Worm (Caenorhabditis elegans) whole organism, early embryonic: Measurements from ENCODE around the gene rod-1.

Experiments used
- F13C5.2 ChIP-seq: sonication (generic microtip); optimal IDR thresholded peaks from 2 replicates; lab custom pipeline; 2017; ENCODE audit warnings: mild to moderate bottlenecking, missing genetic modification characterization, inconsistent platforms, missing compliant biosample characterization
- aly-1 ChIP-seq: sonication (generic microtip); optimal IDR thresholded peaks from 2 replicates; lab custom pipeline; 2016; ENCODE audit warnings: missing genetic modification characterization, missing compliant biosample characterization
- ama-1 ChIP-seq: fragments of 150-350 bp; optimal IDR thresholded peaks from 2 replicates; lab custom pipeline; 2014
- ceh-36 ChIP-seq: sonication (generic microtip); optimal IDR thresholded peaks from 2 replicates; lab custom pipeline; 2016; ENCODE audit warnings: missing genetic modification characterization, inconsistent platforms, missing compliant biosample characterization
- ets-7 ChIP-seq: sonication (generic microtip); optimal IDR thresholded peaks from 2 replicates; lab custom pipeline; 2016; ENCODE audit warnings: missing genotype, missing genetic modification characterization, missing compliant biosample characterization
- flt-1 ChIP-seq: fragments of 200-800 bp; sonication (Bioruptor generic); IDR thresholded peaks from 2 replicates; pipeline ENCODE4 v1.3.6; 2022; ENCODE audit warnings: missing genetic modification characterization, missing compliant biosample characterization
- hmbx-1 ChIP-seq: sonication (generic microtip); optimal IDR thresholded peaks from 2 replicates; lab custom pipeline; 2016; ENCODE audit warnings: mild to moderate bottlenecking, missing genetic modification characterization, missing compliant biosample characterization
- hnd-1 ChIP-seq: sonication (generic microtip); optimal IDR thresholded peaks from 2 replicates; lab custom pipeline; 2016; ENCODE audit warnings: missing genetic modification characterization, missing compliant biosample characterization
- sea-1 ChIP-seq: fragments of 200-800 bp; sonication (Bioruptor generic); conservative IDR thresholded peaks from 2 replicates; pipeline ENCODE4 v1.3.6; 2022; ENCODE audit warnings: missing genetic modification characterization, missing compliant biosample characterization
- tra-4 ChIP-seq: sonication (generic microtip); optimal IDR thresholded peaks from 2 replicates; lab custom pipeline; 2017; ENCODE audit warnings: missing genetic modification characterization, missing compliant biosample characterization

- TF ChIP-seq sea-1 (GFP tag; lab: Robert Waterston, UW), result no peak
- TF ChIP-seq ama-1 (lab: Kevin White, UChicago), result no peak
- no peak for TF ChIP-seq ets-7 (tag; lab: Kevin White, UChicago)
- TF ChIP-seq flt-1 (GFP tag; lab: Robert Waterston, UW), result no peak
- no peak for TF ChIP-seq tra-4 (tag; lab: Kevin White, UChicago)
- no peak for TF ChIP-seq hnd-1 (tag; lab: Kevin White, UChicago)
- TF ChIP-seq F13C5.2 (tag; lab: Kevin White, UChicago), result no peak
- TF ChIP-seq ceh-36, result no peak
- no peak for TF ChIP-seq hmbx-1 (tag; lab: Kevin White, UChicago)
- no peak for TF ChIP-seq aly-1 (tag; lab: Kevin White, UChicago)
These were observed 49.3 kb upstream of the rod-1 start for ce11 chrIV:7428998-7429397.
